Worm (Caenorhabditis elegans): Measurements from ENCODE around the gene B0034.4.

DNA sequence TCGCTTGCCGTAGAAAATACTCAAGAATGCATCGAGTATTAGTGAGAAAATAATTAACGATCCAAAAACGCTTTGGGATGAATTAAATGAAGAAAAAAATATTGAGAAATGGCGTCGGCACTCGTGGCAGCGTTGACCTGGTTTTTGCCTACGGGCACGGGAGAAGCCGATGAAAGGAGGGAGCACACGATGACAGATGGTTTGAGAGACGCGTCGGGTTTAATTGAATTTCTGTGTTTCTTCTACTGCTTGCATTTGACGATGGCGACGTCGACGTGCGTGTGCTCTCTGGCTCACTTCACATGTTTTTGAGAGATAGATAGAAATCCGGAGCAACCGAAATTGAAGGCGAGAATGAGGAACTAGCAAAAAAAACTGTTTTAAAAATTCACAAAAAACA is 18.7 kb downstream of the B0034.4 start:
- no peak for TF ChIP-seq fkh-10 (GFP tag; optimal IDR thresholded peaks at IDR 0.05)
- no peak for TF ChIP-seq ceh-45 (GFP tag; IDR thresholded peaks at IDR 0.05)
- TF ChIP-seq Y22D7AL.16 (tag; optimal IDR thresholded peaks at IDR 0.05), result no peak
- no peak for TF ChIP-seq ceh-24 (tag; optimal IDR thresholded peaks at IDR 0.05)
- TF ChIP-seq mec-3 (tag; optimal IDR thresholded peaks at IDR 0.05; ENCODE audit: borderline replicate concordance), result no peak
- TF ChIP-seq ceh-22 (tag; optimal IDR thresholded peaks at IDR 0.05), result no peak
- no peak for TF ChIP-seq rnt-1 (tag; optimal IDR thresholded peaks at IDR 0.05)
- TF ChIP-seq ama-1 (optimal IDR thresholded peaks at IDR 0.05), result no peak
- no peak for TF ChIP-seq pqm-1 (tag; optimal IDR thresholded peaks at IDR 0.05)
- TF ChIP-seq sox-2 (GFP tag; IDR thresholded peaks at IDR 0.05), result no peak

All from whole organism, late embryonic.